Fruit fly (Drosophila melanogaster) whole organism, adult: Measurements from ENCODE around the gene CG10347.

Experiments used
- CG11617 ChIP-seq: fragments of 200-800 bp; sonication (Bioruptor generic); optimal IDR thresholded peaks from 2 replicates; lab custom pipeline; 2017; ENCODE audit warnings: mild to moderate bottlenecking, missing biosample characterization, missing genetic modification reagents, missing genetic modification characterization
- CG12768 ChIP-seq: fragments of 200-800 bp; sonication (Bioruptor generic); optimal IDR thresholded peaks from 2 replicates; lab custom pipeline; 2017; ENCODE audit warnings: missing biosample characterization, missing genetic modification characterization, mild to moderate bottlenecking, moderate library complexity, missing genetic modification reagents
- CG14711 ChIP-seq: fragments of 200-800 bp; sonication (Bioruptor generic); optimal IDR thresholded peaks from 2 replicates; lab custom pipeline; 2018; ENCODE audit warnings: missing biosample characterization, mild to moderate bottlenecking, missing genetic modification characterization, moderate library complexity
- CG1620 ChIP-seq: fragments of 200-800 bp; sonication (Bioruptor generic); optimal IDR thresholded peaks from 2 replicates; lab custom pipeline; 2016; ENCODE audit warnings: missing biosample characterization, missing genetic modification characterization
- CG33017 ChIP-seq: fragments of 200-800 bp; sonication (Bioruptor generic); optimal IDR thresholded peaks from 2 replicates; lab custom pipeline; 2018; ENCODE audit warnings: missing biosample characterization, mild to moderate bottlenecking, missing genetic modification characterization, moderate library complexity
- CG5204 ChIP-seq: fragments of 200-800 bp; sonication (Bioruptor generic); optimal IDR thresholded peaks from 2 replicates; lab custom pipeline; 2016; ENCODE audit warnings: missing biosample characterization, missing genetic modification characterization
- CG7045 ChIP-seq: fragments of 200-800 bp; sonication (Bioruptor generic); optimal IDR thresholded peaks from 2 replicates; lab custom pipeline; 2017; ENCODE audit warnings: missing biosample characterization, mild to moderate bottlenecking, missing genetic modification characterization
- CG7101 ChIP-seq: fragments of 200-800 bp; sonication (Bioruptor generic); optimal IDR thresholded peaks from 2 replicates; lab custom pipeline; 2018; ENCODE audit warnings: missing biosample characterization, mild to moderate bottlenecking, missing genetic modification characterization, moderate library complexity
- Clk ChIP-seq: fragments of 200-800 bp; sonication (Bioruptor generic); optimal IDR thresholded peaks from 2 replicates; lab custom pipeline; 2017; ENCODE audit warnings: missing biosample characterization, missing genetic modification characterization
- Crg-1 ChIP-seq: fragments of 200-800 bp; sonication (Bioruptor generic); optimal IDR thresholded peaks from 2 replicates; lab custom pipeline; 2016; ENCODE audit warnings: missing biosample characterization, missing genetic modification characterization
- Hr96 ChIP-seq: fragments of 200-800 bp; sonication (Bioruptor generic); optimal IDR thresholded peaks from 2 replicates; lab custom pipeline; 2016; ENCODE audit warnings: missing biosample characterization, missing genetic modification characterization
- Mnt ChIP-seq: fragments of 200-800 bp; sonication (Bioruptor generic); optimal IDR thresholded peaks from 2 replicates; lab custom pipeline; 2016; ENCODE audit warnings: missing biosample characterization, mild to moderate bottlenecking, missing genetic modification characterization
- bab1 ChIP-seq: fragments of 200-800 bp; sonication (Bioruptor generic); optimal IDR thresholded peaks from 3 replicates; lab custom pipeline; 2019; ENCODE audit warnings: missing biosample characterization, mild to moderate bottlenecking, missing genetic modification characterization, moderate library complexity
- cic ChIP-seq: fragments of 200-800 bp; sonication (Bioruptor generic); optimal IDR thresholded peaks from 2 replicates; lab custom pipeline; 2017; ENCODE audit warnings: missing biosample characterization, mild to moderate bottlenecking, missing genetic modification characterization, moderate library complexity
- cnc ChIP-seq, 2 experiments: fragments of >200 bp; optimal IDR thresholded peaks; 2 replicates each; lab custom pipeline; 2017
- kay ChIP-seq: fragments of 200-800 bp; sonication (Bioruptor generic); peaks from one replicate; lab custom pipeline; 2016; ENCODE audit warnings: missing biosample characterization, missing genetic modification characterization, borderline replicate concordance
- ovo ChIP-seq: fragments of 200-800 bp; sonication (Bioruptor generic); optimal IDR thresholded peaks from 2 replicates; lab custom pipeline; 2016; ENCODE audit warnings: missing biosample characterization, missing genetic modification characterization
- pad ChIP-seq: fragments of 200-800 bp; sonication (Bioruptor generic); optimal IDR thresholded peaks from 3 replicates; lab custom pipeline; 2017; ENCODE audit warnings: missing biosample characterization, missing genetic modification characterization, mild to moderate bottlenecking, moderate library complexity, missing genetic modification reagents
- tj ChIP-seq: fragments of 200-800 bp; sonication (Bioruptor generic); optimal IDR thresholded peaks from 3 replicates; lab custom pipeline; 2017; ENCODE audit warnings: missing biosample characterization, mild to moderate bottlenecking, missing genetic modification characterization, moderate library complexity
- toe ChIP-seq: fragments of 200-800 bp; sonication (Bioruptor generic); optimal IDR thresholded peaks from 2 replicates; lab custom pipeline; 2016; ENCODE audit warnings: missing biosample characterization, missing genetic modification characterization

The CG10347 gene

DNA sequence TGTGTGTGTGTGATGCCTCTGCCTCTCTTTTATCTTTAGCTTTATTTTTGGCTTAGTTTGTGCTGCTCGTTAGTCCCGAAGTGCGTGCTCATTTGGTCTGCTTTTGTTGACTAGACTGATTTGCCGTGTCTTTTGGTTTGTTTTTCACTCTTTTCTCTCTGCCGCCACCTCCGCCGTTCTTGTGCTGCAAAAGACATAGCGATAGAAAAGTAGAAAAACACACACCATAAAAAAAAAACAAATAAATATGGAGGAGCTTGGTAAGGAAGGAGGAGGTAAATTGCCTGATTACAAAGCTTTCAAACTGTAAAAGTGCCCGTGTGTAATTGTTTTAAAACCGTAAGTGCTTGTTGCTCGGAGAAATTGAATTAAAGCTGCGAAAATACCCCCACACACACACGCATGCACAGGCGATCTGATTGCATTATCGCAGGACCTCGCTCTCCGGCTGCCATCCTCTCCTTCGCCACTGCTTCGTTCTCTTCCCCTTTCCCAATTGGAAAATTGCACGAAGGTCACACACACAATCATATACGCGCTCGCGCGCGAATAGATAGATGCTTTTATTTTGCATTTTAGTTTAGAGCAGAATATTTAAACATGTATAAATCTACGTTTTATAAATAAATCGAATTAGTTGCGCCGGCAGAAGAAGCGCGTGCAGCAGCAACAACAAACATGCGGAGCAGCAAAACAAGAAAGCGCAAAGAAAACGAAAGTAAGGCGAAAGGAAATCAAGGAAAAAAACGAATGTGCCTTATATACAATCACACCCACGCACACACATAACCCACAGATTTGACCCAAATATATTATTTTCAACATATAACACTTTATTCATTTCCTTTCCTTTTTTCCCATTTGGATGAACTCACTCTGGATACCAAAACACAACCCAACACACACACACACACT lies 39.1 kb downstream of the CG10347 start:
- TF ChIP-seq Clk = no peak
- no peak for TF ChIP-seq CG33017 (tag; lab: Kevin White, UChicago)
- TF ChIP-seq Crg-1 (GFP tag; lab: Kevin White, UChicago) = no peak
- no peak for TF ChIP-seq bab1 (GFP tag; lab: Kevin White, UChicago)
- no peak for TF ChIP-seq CG11617 (GFP tag; lab: Kevin White, UChicago)
- TF ChIP-seq CG7101 (tag; lab: Kevin White, UChicago) = no peak
- no peak for TF ChIP-seq Hr96 (GFP tag; lab: Kevin White, UChicago)
- TF ChIP-seq toe (GFP tag; lab: Kevin White, UChicago) = no peak
- no peak for TF ChIP-seq cnc (optimal IDR thresholded peaks at IDR 0.05; lab: Kevin White, UChicago)
- TF ChIP-seq ovo (GFP tag; lab: Kevin White, UChicago) = no peak
- no peak for TF ChIP-seq kay (GFP tag; lab: Kevin White, UChicago)
- no peak for TF ChIP-seq pad (GFP tag; lab: Kevin White, UChicago)
- TF ChIP-seq CG14711 (tag; lab: Kevin White, UChicago) = no peak
- TF ChIP-seq CG5204 = no peak
- no peak for TF ChIP-seq Mnt (GFP tag; lab: Kevin White, UChicago)
- no peak for TF ChIP-seq CG12768 (GFP tag; lab: Kevin White, UChicago)

DNA sequence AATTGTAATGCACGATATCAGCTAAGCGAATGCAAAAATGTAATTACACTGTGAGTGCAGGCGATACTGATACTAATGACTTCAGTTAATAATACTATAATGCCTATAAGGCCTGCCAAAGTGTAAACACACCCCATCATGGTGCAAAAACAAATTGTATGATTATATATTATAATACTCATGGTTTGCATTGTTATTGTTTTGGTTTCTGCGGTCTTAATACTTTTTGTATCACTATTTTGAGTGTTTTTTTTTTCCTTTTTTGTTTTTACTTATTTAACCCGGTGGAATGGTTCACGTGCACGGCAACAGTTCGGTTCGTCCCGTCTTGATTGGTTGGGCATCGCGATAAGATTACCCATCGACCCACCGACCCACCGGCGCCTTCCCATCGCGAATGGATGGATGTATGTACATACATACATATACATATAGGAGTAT lies 41.0 kb downstream of the CG10347 start:
- TF ChIP-seq CG7045 (GFP tag; lab: Kevin White, UChicago) (no peak), cic (peak; percentile 75), kay (GFP tag; lab: Kevin White, UChicago) (peak; percentile 96), tj (GFP tag; lab: Kevin White, UChicago) (peak; percentile 8), CG11617 (GFP tag; lab: Kevin White, UChicago) (peak; percentile 27), Mnt (GFP tag; lab: Kevin White, UChicago) (peak; percentile 52), Hr96 (GFP tag; lab: Kevin White, UChicago) (no peak)

dm6 chrX:11812828-11813227 lies 41.9 kb downstream of the CG10347 start:
- TF ChIP-seq Crg-1 (GFP tag; lab: Kevin White, UChicago) = no peak
- no peak for TF ChIP-seq pad (GFP tag; lab: Kevin White, UChicago)
- no peak for TF ChIP-seq cnc (optimal IDR thresholded peaks at IDR 0.05; lab: Kevin White, UChicago)
- TF ChIP-seq tj (GFP tag; lab: Kevin White, UChicago) = no peak
- no peak for TF ChIP-seq CG1620 (GFP tag; lab: Kevin White, UChicago)
- no peak for TF ChIP-seq CG7101 (tag; lab: Kevin White, UChicago)
- TF ChIP-seq ovo (GFP tag; lab: Kevin White, UChicago) = no peak
- no peak for TF ChIP-seq toe (GFP tag; lab: Kevin White, UChicago)
- no peak for TF ChIP-seq Mnt (GFP tag; lab: Kevin White, UChicago)
- TF ChIP-seq Hr96 (GFP tag; lab: Kevin White, UChicago) = no peak
- no peak for TF ChIP-seq CG5204
- no peak for TF ChIP-seq Clk
- peak; percentile 39 for TF ChIP-seq kay (GFP tag; lab: Kevin White, UChicago)
- TF ChIP-seq CG12768 (GFP tag; lab: Kevin White, UChicago) = no peak
- no peak for TF ChIP-seq bab1 (GFP tag; lab: Kevin White, UChicago)
- TF ChIP-seq cic = no peak
- no peak for TF ChIP-seq CG11617 (GFP tag; lab: Kevin White, UChicago)
- TF ChIP-seq CG14711 (tag; lab: Kevin White, UChicago) = peak; percentile 21

- TF ChIP-seq tj (GFP tag; lab: Kevin White, UChicago) (peak; percentile 37), CG7101 (tag; lab: Kevin White, UChicago) (peak; percentile 77), CG33017 (tag; lab: Kevin White, UChicago) (peak; percentile 52), Hr96 (GFP tag; lab: Kevin White, UChicago) (no peak), CG12768 (GFP tag; lab: Kevin White, UChicago) (peak; percentile 16), CG11617 (GFP tag; lab: Kevin White, UChicago) (peak; percentile 67), cnc (optimal IDR thresholded peaks at IDR 0.05; lab: Kevin White, UChicago) (no peak), ovo (GFP tag; lab: Kevin White, UChicago) (peak; percentile 97), CG14711 (tag; lab: Kevin White, UChicago) (peak; percentile 71), pad (GFP tag; lab: Kevin White, UChicago) (peak; percentile 99), CG5204 (no peak), Mnt (GFP tag; lab: Kevin White, UChicago) (no peak), bab1 (GFP tag; lab: Kevin White, UChicago) (peak; percentile 54)
These were observed 47.6 kb downstream of the CG10347 start, which contains the start of gene Hsc70-3 for dm6 chrX:11806867-11807747. Gene Hsc70-3, minus strand, starts transcription at chrX:11807117.

dm6 chrX:11806196-11806595 lies 48.5 kb downstream of the CG10347 start:
- TF ChIP-seq bab1 (GFP tag; lab: Kevin White, UChicago) (peak; percentile 37), pad (GFP tag; lab: Kevin White, UChicago) (peak; percentile 61), cic (peak; percentile 35), tj (GFP tag; lab: Kevin White, UChicago) (peak; percentile 50), ovo (GFP tag; lab: Kevin White, UChicago) (peak; percentile 63), CG1620 (GFP tag; lab: Kevin White, UChicago) (peak; percentile 71), cnc (optimal IDR thresholded peaks at IDR 0.05; lab: Kevin White, UChicago) (no peak), CG7045 (GFP tag; lab: Kevin White, UChicago) (no peak), CG5204 (no peak), CG12768 (GFP tag; lab: Kevin White, UChicago) (peak; percentile 42), Hr96 (GFP tag; lab: Kevin White, UChicago) (no peak), toe (GFP tag; lab: Kevin White, UChicago) (peak; percentile 1), CG14711 (tag; lab: Kevin White, UChicago) (peak; percentile 48), CG33017 (tag; lab: Kevin White, UChicago) (peak; percentile 7), kay (GFP tag; lab: Kevin White, UChicago) (peak; percentile 73), Mnt (GFP tag; lab: Kevin White, UChicago) (peak; percentile 76), Crg-1 (GFP tag; lab: Kevin White, UChicago) (peak; percentile 85), CG11617 (GFP tag; lab: Kevin White, UChicago) (no peak), CG7101 (tag; lab: Kevin White, UChicago) (peak; percentile 66), Clk (no peak)
